Fruit fly (Drosophila melanogaster): ENCODE measurements around the gene CG17746.

Gene CG17746

DNA sequence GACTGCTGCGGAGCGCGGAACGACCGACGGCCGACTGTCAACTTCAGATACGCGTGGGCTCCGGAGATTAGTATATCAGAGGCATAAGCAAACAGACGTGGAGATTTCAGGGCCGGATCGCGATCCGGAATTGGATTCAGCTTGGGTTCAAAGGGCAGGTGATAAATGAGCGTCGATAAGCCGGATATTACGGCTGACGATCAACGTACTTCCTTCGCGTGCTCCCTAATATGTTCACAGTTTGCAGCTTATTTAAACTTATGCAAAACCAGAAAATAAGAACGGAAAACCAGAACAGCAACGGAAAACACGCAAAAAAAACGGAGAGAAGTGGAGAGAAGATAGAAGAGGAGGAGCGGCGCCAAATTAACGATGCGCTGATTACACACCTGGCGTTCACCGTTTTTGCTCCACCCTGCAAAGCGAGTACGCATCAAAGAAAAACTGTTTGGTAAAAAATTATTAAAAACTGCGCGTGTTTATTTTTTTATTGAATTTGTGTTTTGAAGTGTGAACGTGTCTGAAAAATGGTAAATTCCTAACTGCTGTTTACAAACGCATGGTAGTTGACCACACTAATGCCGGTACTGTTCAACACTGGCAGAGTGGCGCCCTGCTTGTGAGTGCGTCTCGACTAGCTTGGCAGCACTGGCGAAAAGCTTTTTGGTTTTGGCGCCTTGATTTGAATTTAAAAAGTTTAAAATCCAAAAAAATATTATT, at the start of gene CG17746 (continued):
- TF ChIP-seq B-H2 (GFP tag; optimal IDR thresholded peaks at IDR 0.05) (peak; percentile 67), oc (tag; optimal IDR thresholded peaks at IDR 0.05) (no peak), Sry-δ (GFP tag; optimal IDR thresholded peaks at IDR 0.05) (peak; percentile 60), ttk (GFP tag; IDR thresholded peaks at IDR 0.05) (no peak), usp (GFP tag; optimal IDR thresholded peaks at IDR 0.05) (no peak), eyg (GFP tag; optimal IDR thresholded peaks at IDR 0.05) (no peak), ac (GFP tag; optimal IDR thresholded peaks at IDR 0.05) (no peak), Med (GFP tag) (peak; percentile 92), Doc3 (GFP tag; IDR thresholded peaks at IDR 0.05; ENCODE audit: partially characterized antibody) (no peak), disco-r (GFP tag; optimal IDR thresholded peaks at IDR 0.05) (no peak), E2f2 (GFP tag; IDR thresholded peaks at IDR 0.05) (peak; percentile 99), CG11723 (GFP tag; optimal IDR thresholded peaks at IDR 0.05) (no peak), Bgb (GFP tag; IDR thresholded peaks at IDR 0.05; ENCODE audit: partially characterized antibody) (peak; percentile 58), CG42726 (GFP tag; IDR thresholded peaks at IDR 0.05; ENCODE audit: partially characterized antibody) (no peak), Kr (GFP tag; optimal IDR thresholded peaks at IDR 0.05) (no peak), br (optimal IDR thresholded peaks at IDR 0.05) (no peak), lov (optimal IDR thresholded peaks at IDR 0.05) (no peak), lov (GFP tag; IDR thresholded peaks at IDR 0.05) (no peak), fd102C (GFP tag; optimal IDR thresholded peaks at IDR 0.05) (no peak), H15 (GFP tag; IDR thresholded peaks at IDR 0.05) (no peak), CG30020 (tag; optimal IDR thresholded peaks at IDR 0.05) (no peak), repo (GFP tag; optimal IDR thresholded peaks at IDR 0.05) (peak; percentile 32), CG3065 (GFP tag; optimal IDR thresholded peaks at IDR 0.05) (no peak), CG11504 (tag; optimal IDR thresholded peaks at IDR 0.05) (no peak), stc (GFP tag; IDR thresholded peaks at IDR 0.05) (no peak), Opbp (GFP tag; IDR thresholded peaks at IDR 0.05; ENCODE audit: partially characterized antibody) (peak; percentile 80), dati (GFP tag; IDR thresholded peaks at IDR 0.05) (no peak), CG12744 (GFP tag; optimal IDR thresholded peaks at IDR 0.05) (peak; percentile 50), CG32772 (GFP tag; IDR thresholded peaks at IDR 0.05) (peak; percentile 49; the same call in 1 of the 2 replicates), GATAe (GFP tag; conservative IDR thresholded peaks at IDR 0.05) (no peak), CG2875 (GFP tag; optimal IDR thresholded peaks at IDR 0.05) (no peak), Sox100B (GFP tag; optimal IDR thresholded peaks at IDR 0.05) (no peak), Spps (tag; optimal IDR thresholded peaks at IDR 0.05) (no peak), sens (GFP tag) (no peak), esg (GFP tag; conservative IDR thresholded peaks at IDR 0.05) (no peak), Ets65A (GFP tag) (peak; percentile 92), CG2120 (GFP tag; optimal IDR thresholded peaks at IDR 0.05) (peak; percentile 76), CG13296 (GFP tag; optimal IDR thresholded peaks at IDR 0.05) (no peak), CG10321 (GFP tag; IDR thresholded peaks at IDR 0.05) (no peak), CG10267 (tag; optimal IDR thresholded peaks at IDR 0.05) (peak; percentile 98), yki (optimal IDR thresholded peaks at IDR 0.05) (no peak), Taf1 (GFP tag; IDR thresholded peaks at IDR 0.05) (no peak), org-1 (GFP tag; optimal IDR thresholded peaks at IDR 0.05) (no peak), h (optimal IDR thresholded peaks at IDR 0.05) (no peak), Dll (GFP tag; IDR thresholded peaks at IDR 0.05; ENCODE audit: partially characterized antibody) (peak; percentile 57; the same call in 3 of the 4 replicates), CG31365 (tag; optimal IDR thresholded peaks at IDR 0.05) (peak; percentile 35), seq (GFP tag; IDR thresholded peaks at IDR 0.05) (no peak), CG1792 (GFP tag; optimal IDR thresholded peaks at IDR 0.05) (peak; percentile 16), slp2 (GFP tag; optimal IDR thresholded peaks at IDR 0.05) (no peak), CG2678 (tag; optimal IDR thresholded peaks at IDR 0.05) (no peak), CG1602 (GFP tag; optimal IDR thresholded peaks at IDR 0.05) (peak; percentile 11), zen2 (GFP tag; IDR thresholded peaks at IDR 0.05; ENCODE audit: partially characterized antibody) (no peak)

All from whole organism, embryonic.